Fruit fly (Drosophila melanogaster): ENCODE data around the gene laf.
A peak's percentile ranks its signal among the peaks of the same experiment; 100 is the strongest.

Gene laf

dm6 chr3R:4866073-4866472 lies 12.3 kb downstream of the laf start:
- TF ChIP-seq unc-4 (GFP tag; IDR thresholded peaks at IDR 0.05; ENCODE audit: partially characterized antibody), result no peak
- no peak for TF ChIP-seq nau (GFP tag; optimal IDR thresholded peaks at IDR 0.05)
- no peak for TF ChIP-seq exex (tag; optimal IDR thresholded peaks at IDR 0.05)
- TF ChIP-seq prd (optimal IDR thresholded peaks at IDR 0.05), result no peak
- TF ChIP-seq prd (GFP tag; IDR thresholded peaks at IDR 0.05), result peak; percentile 44; the same call in 1 of the 3 replicates
- TF ChIP-seq Kr (GFP tag; optimal IDR thresholded peaks at IDR 0.05), result peak; percentile 20
- TF ChIP-seq hb (GFP tag; IDR thresholded peaks at IDR 0.05; ENCODE audit: partially characterized antibody), result 0 out of 3 replicates have a peak, but pooled peaks have one; percentile 12
- peak; percentile 79 for TF ChIP-seq CG15479 (GFP tag; optimal IDR thresholded peaks at IDR 0.05)
- no peak for TF ChIP-seq Mad (GFP tag; optimal IDR thresholded peaks at IDR 0.05)
- no peak for TF ChIP-seq abd-A (tag; optimal IDR thresholded peaks at IDR 0.05)
- no peak for TF ChIP-seq cwo (GFP tag; optimal IDR thresholded peaks at IDR 0.05)
- no peak for TF ChIP-seq CG16815 (GFP tag; optimal IDR thresholded peaks at IDR 0.05)
- no peak for TF ChIP-seq CG43689 (GFP tag; IDR thresholded peaks at IDR 0.05)
- no peak for TF ChIP-seq CG4424 (GFP tag; optimal IDR thresholded peaks at IDR 0.05)
- no peak for TF ChIP-seq Side (GFP tag; optimal IDR thresholded peaks at IDR 0.05)
- TF ChIP-seq zen (tag; optimal IDR thresholded peaks at IDR 0.05), result peak; percentile 50
- no peak for TF ChIP-seq CG18262 (tag; optimal IDR thresholded peaks at IDR 0.05)
- TF ChIP-seq ac (GFP tag; optimal IDR thresholded peaks at IDR 0.05), result peak; percentile 37
- TF ChIP-seq Deaf1 (tag; optimal IDR thresholded peaks at IDR 0.05), result no peak
- TF ChIP-seq CG10979 (tag; optimal IDR thresholded peaks at IDR 0.05), result no peak
- TF ChIP-seq chm (GFP tag; IDR thresholded peaks at IDR 0.05), result no peak
- no peak for TF ChIP-seq Aef1 (GFP tag; IDR thresholded peaks at IDR 0.05)
- no peak for TF ChIP-seq sob (GFP tag; IDR thresholded peaks at IDR 0.05)
- no peak for TF ChIP-seq tna (GFP tag; IDR thresholded peaks at IDR 0.05; ENCODE audit: partially characterized antibody)
- no peak for TF ChIP-seq NC2β (GFP tag; optimal IDR thresholded peaks at IDR 0.05)
- TF ChIP-seq twi (tag; optimal IDR thresholded peaks at IDR 0.05), result peak; percentile 28
- no peak for TF ChIP-seq ATbp (GFP tag; optimal IDR thresholded peaks at IDR 0.05)

DNA sequence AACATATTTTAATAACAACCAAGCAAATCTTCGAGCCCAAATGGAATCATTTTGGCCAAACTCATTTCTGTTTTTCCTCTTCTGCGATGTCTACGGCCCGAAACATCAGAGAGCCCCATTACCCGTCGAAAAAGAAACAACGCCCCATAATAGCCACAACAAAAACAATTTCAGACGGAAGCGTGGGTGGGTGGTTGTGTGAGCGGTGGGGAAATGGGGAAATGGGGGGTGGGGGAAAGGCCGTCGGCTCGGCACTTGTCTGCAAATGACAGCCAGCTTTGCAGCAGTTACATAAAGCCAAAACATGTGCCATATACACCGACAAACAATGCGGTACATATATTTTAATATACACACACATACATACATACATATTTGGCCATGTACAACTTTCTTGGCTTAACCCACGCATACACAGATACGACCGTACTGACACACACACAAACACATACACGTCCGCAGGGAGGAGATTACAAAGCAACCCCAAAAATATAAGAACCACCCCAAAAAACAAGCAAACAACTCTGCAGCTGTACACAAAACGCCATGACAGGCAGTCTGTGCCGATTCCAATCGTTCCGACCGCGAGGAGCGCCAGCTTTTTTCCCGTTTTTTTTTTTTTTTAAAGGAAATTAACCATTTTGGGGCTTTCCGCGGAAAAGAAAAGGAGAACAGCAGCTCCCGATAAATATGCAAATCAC lies 13.3 kb downstream of the laf start:
- no peak for TF ChIP-seq Stat92E (GFP tag; optimal IDR thresholded peaks at IDR 0.05)
- TF ChIP-seq sr (GFP tag; IDR thresholded peaks at IDR 0.05), result peak; percentile 91
- TF ChIP-seq pfk (GFP tag; optimal IDR thresholded peaks at IDR 0.05), result peak; percentile 89
- peak; percentile 72 for TF ChIP-seq Nf-YB (GFP tag; optimal IDR thresholded peaks at IDR 0.05)
- no peak for TF ChIP-seq Spps (tag; optimal IDR thresholded peaks at IDR 0.05)
- peak; percentile 64 for TF ChIP-seq CG11695 (GFP tag; IDR thresholded peaks at IDR 0.05)
- peak; percentile 76 for TF ChIP-seq cg (GFP tag; optimal IDR thresholded peaks at IDR 0.05)
- TF ChIP-seq HHEX (GFP tag; optimal IDR thresholded peaks at IDR 0.05), result no peak
- TF ChIP-seq Nf-YC (tag; optimal IDR thresholded peaks at IDR 0.05), result peak; percentile 79
- TF ChIP-seq pros (GFP tag; optimal IDR thresholded peaks at IDR 0.05), result peak; percentile 45
- TF ChIP-seq ab (GFP tag; optimal IDR thresholded peaks at IDR 0.05), result no peak
- no peak for TF ChIP-seq CG10321 (GFP tag; IDR thresholded peaks at IDR 0.05)
- TF ChIP-seq wek (GFP tag; optimal IDR thresholded peaks at IDR 0.05), result no peak
- no peak for TF ChIP-seq Sry-β (GFP tag; optimal IDR thresholded peaks at IDR 0.05)
- TF ChIP-seq usp (GFP tag; optimal IDR thresholded peaks at IDR 0.05), result no peak
- peak; percentile 69; the same call in 1 of the 2 replicates for TF ChIP-seq seq (GFP tag; IDR thresholded peaks at IDR 0.05)
- TF ChIP-seq oc (tag; optimal IDR thresholded peaks at IDR 0.05), result peak; percentile 21
- TF ChIP-seq crol (GFP tag; IDR thresholded peaks at IDR 0.05), result peak; percentile 53; the same call in 1 of the 2 replicates
- peak; percentile 37 for TF ChIP-seq phol (tag; optimal IDR thresholded peaks at IDR 0.05)
- no peak for TF ChIP-seq B-H1 (GFP tag; IDR thresholded peaks at IDR 0.05)
- 0 out of 2 replicates have a peak, but pooled peaks have one; percentile 9 for TF ChIP-seq CG9932 (GFP tag; IDR thresholded peaks at IDR 0.05)

Measured in whole organism, embryonic.